Worm (Caenorhabditis elegans): ENCODE measurements around the gene unc-115.

The unc-115 gene

ce11 chrX:10184708-10185107 is 38.0 kb downstream of the unc-115 start:
- no peak for TF ChIP-seq ceh-43 (GFP tag; optimal IDR thresholded peaks at IDR 0.05)
- TF ChIP-seq unc-39 (tag; optimal IDR thresholded peaks at IDR 0.05) = no peak
- TF ChIP-seq nhr-12 (tag; optimal IDR thresholded peaks at IDR 0.05) = no peak
- no peak for TF ChIP-seq lin-32 (GFP tag; optimal IDR thresholded peaks at IDR 0.05)
- no peak for TF ChIP-seq cnd-1 (tag; optimal IDR thresholded peaks at IDR 0.05)
- TF ChIP-seq M03D4.4 (tag; optimal IDR thresholded peaks at IDR 0.05) = no peak
- TF ChIP-seq hlh-1 (tag; optimal IDR thresholded peaks at IDR 0.05) = no peak
- no peak for TF ChIP-seq drap-1 (GFP tag; optimal IDR thresholded peaks at IDR 0.05)
- TF ChIP-seq zip-8 (tag; optimal IDR thresholded peaks at IDR 0.05) = no peak
- no peak for TF ChIP-seq nhr-76 (tag; optimal IDR thresholded peaks at IDR 0.05)
- TF ChIP-seq mab-5 (tag; optimal IDR thresholded peaks at IDR 0.05) = no peak
- TF ChIP-seq lsy-2 (tag; optimal IDR thresholded peaks at IDR 0.05) = no peak
- TF ChIP-seq snpc-4 (tag; optimal IDR thresholded peaks at IDR 0.05) = no peak
- no peak for TF ChIP-seq nhr-2 (tag; optimal IDR thresholded peaks at IDR 0.05)

- peak; percentile 46 for TF ChIP-seq mep-1 (tag; optimal IDR thresholded peaks at IDR 0.05)
- peak; percentile 29 for TF ChIP-seq hlh-1 (tag; optimal IDR thresholded peaks at IDR 0.05)
- no peak for TF ChIP-seq lin-13 (tag; optimal IDR thresholded peaks at IDR 0.05)
- TF ChIP-seq ceh-39 (tag; optimal IDR thresholded peaks at IDR 0.05) = no peak
- no peak for TF ChIP-seq nhr-237 (tag; optimal IDR thresholded peaks at IDR 0.05)
- peak; percentile 64 for TF ChIP-seq sptf-1 (tag; optimal IDR thresholded peaks at IDR 0.05)
- peak; percentile 87 for TF ChIP-seq unc-120 (tag; optimal IDR thresholded peaks at IDR 0.05; ENCODE audit: poor library complexity, severe bottlenecking)
- peak; percentile 43 for TF ChIP-seq ham-2 (GFP tag; optimal IDR thresholded peaks at IDR 0.05)
- TF ChIP-seq ztf-11 (tag; optimal IDR thresholded peaks at IDR 0.05) = peak; percentile 63
- peak; percentile 35 for TF ChIP-seq ces-1 (GFP tag; optimal IDR thresholded peaks at IDR 0.05)
- no peak for TF ChIP-seq snpc-4 (tag; optimal IDR thresholded peaks at IDR 0.05)
- peak; percentile 50 for TF ChIP-seq drap-1 (GFP tag; optimal IDR thresholded peaks at IDR 0.05)
- no peak for TF ChIP-seq zip-8 (tag; optimal IDR thresholded peaks at IDR 0.05)
- TF ChIP-seq M03D4.4 (tag; optimal IDR thresholded peaks at IDR 0.05) = peak; percentile 71
- TF ChIP-seq mls-2 (tag; optimal IDR thresholded peaks at IDR 0.05) = peak; percentile 82
- peak; percentile 67 for TF ChIP-seq nhr-2 (tag; optimal IDR thresholded peaks at IDR 0.05)
- peak; percentile 48 for TF ChIP-seq unc-39 (tag; optimal IDR thresholded peaks at IDR 0.05)
- TF ChIP-seq ceh-83 (GFP tag; optimal IDR thresholded peaks at IDR 0.05) = peak; percentile 49
- peak; percentile 8 for TF ChIP-seq flh-1 (GFP tag; optimal IDR thresholded peaks at IDR 0.05)
- peak; percentile 66 for TF ChIP-seq cnd-1 (tag; optimal IDR thresholded peaks at IDR 0.05)
Measured at ce11 chrX:10188493-10188895, 41.8 kb downstream of the unc-115 start.

ce11 chrX:10189244-10189643 is 42.6 kb downstream of the unc-115 start:
- TF ChIP-seq mab-5 (tag; optimal IDR thresholded peaks at IDR 0.05) (no peak), ces-1 (GFP tag; optimal IDR thresholded peaks at IDR 0.05) (no peak), ceh-83 (GFP tag; optimal IDR thresholded peaks at IDR 0.05) (no peak), unc-39 (tag; optimal IDR thresholded peaks at IDR 0.05) (no peak), pha-4 (tag; optimal IDR thresholded peaks at IDR 0.05) (no peak), ceh-39 (tag; optimal IDR thresholded peaks at IDR 0.05) (no peak), lsy-2 (tag; optimal IDR thresholded peaks at IDR 0.05) (no peak)

ce11 chrX:10189805-10190204 is 43.1 kb downstream of the unc-115 start:
- TF ChIP-seq nhr-2 (tag; optimal IDR thresholded peaks at IDR 0.05) (no peak), unc-120 (tag; optimal IDR thresholded peaks at IDR 0.05; ENCODE audit: poor library complexity, severe bottlenecking) (no peak), ceh-43 (GFP tag; optimal IDR thresholded peaks at IDR 0.05) (no peak), zip-8 (tag; optimal IDR thresholded peaks at IDR 0.05) (no peak), lsy-2 (tag; optimal IDR thresholded peaks at IDR 0.05) (no peak), tbx-8 (GFP tag; optimal IDR thresholded peaks at IDR 0.05) (no peak), ceh-39 (tag; optimal IDR thresholded peaks at IDR 0.05) (no peak), sem-2 (GFP tag; optimal IDR thresholded peaks at IDR 0.05) (no peak), lin-32 (GFP tag; optimal IDR thresholded peaks at IDR 0.05) (no peak), mab-5 (tag; optimal IDR thresholded peaks at IDR 0.05) (no peak), ham-2 (GFP tag; optimal IDR thresholded peaks at IDR 0.05) (no peak)

- TF ChIP-seq nhr-76 (tag; optimal IDR thresholded peaks at IDR 0.05) = no peak
- TF ChIP-seq ceh-39 (tag; optimal IDR thresholded peaks at IDR 0.05) = no peak
- TF ChIP-seq hlh-1 (tag; optimal IDR thresholded peaks at IDR 0.05) = no peak
- TF ChIP-seq zip-8 (tag; optimal IDR thresholded peaks at IDR 0.05) = no peak
- TF ChIP-seq pha-4 (tag; optimal IDR thresholded peaks at IDR 0.05) = no peak
- no peak for TF ChIP-seq sptf-1 (tag; optimal IDR thresholded peaks at IDR 0.05)
- TF ChIP-seq M03D4.4 (tag; optimal IDR thresholded peaks at IDR 0.05) = no peak
- TF ChIP-seq bed-3 (GFP tag; optimal IDR thresholded peaks at IDR 0.05) = no peak
- TF ChIP-seq lin-32 (GFP tag; optimal IDR thresholded peaks at IDR 0.05) = no peak
- TF ChIP-seq ham-2 (GFP tag; optimal IDR thresholded peaks at IDR 0.05) = no peak
- no peak for TF ChIP-seq tbx-8 (GFP tag; optimal IDR thresholded peaks at IDR 0.05)
- no peak for TF ChIP-seq snpc-4 (tag; optimal IDR thresholded peaks at IDR 0.05)
- TF ChIP-seq ceh-83 (GFP tag; optimal IDR thresholded peaks at IDR 0.05) = no peak
- no peak for TF ChIP-seq unc-62 (GFP tag; optimal IDR thresholded peaks at IDR 0.05)
- TF ChIP-seq ces-1 (GFP tag; optimal IDR thresholded peaks at IDR 0.05) = no peak
- no peak for TF ChIP-seq unc-120 (tag; optimal IDR thresholded peaks at IDR 0.05; ENCODE audit: poor library complexity, severe bottlenecking)
- TF ChIP-seq mep-1 (tag; optimal IDR thresholded peaks at IDR 0.05) = no peak
- no peak for TF ChIP-seq nhr-2 (tag; optimal IDR thresholded peaks at IDR 0.05)
- TF ChIP-seq elt-1 (tag; optimal IDR thresholded peaks at IDR 0.05; ENCODE audit: borderline replicate concordance, insufficient read depth) = no peak
- no peak for TF ChIP-seq nhr-28 (tag; optimal IDR thresholded peaks at IDR 0.05)
Measured at ce11 chrX:10194327-10195096, 47.8 kb downstream of the unc-115 start, which contains the start of gene myrf-2. Gene myrf-2 (minus strand): TSS chrX:10194377.
